Fruit fly (Drosophila melanogaster) whole organism, embryonic: ENCODE results near the gene CG7550.
A peak's percentile ranks its signal among the peaks of the same experiment; 100 is the strongest.

Source experiments
- Asciz ChIP-seq: fragments of 200-800 bp; sonication (Bioruptor generic); optimal IDR thresholded peaks from 2 replicates; lab custom pipeline; 2017; ENCODE audit warnings: missing biosample characterization, mild to moderate bottlenecking, missing genetic modification characterization, missing genetic modification reagents
- CG10147 ChIP-seq: fragments of 200-800 bp; sonication (Bioruptor generic); optimal IDR thresholded peaks from 2 replicates; lab custom pipeline; 2019; ENCODE audit warnings: missing biosample characterization, mild to moderate bottlenecking, missing genetic modification characterization, moderate library complexity
- CG10654 ChIP-seq: fragments of 200-800 bp; sonication (Bioruptor generic); optimal IDR thresholded peaks from 2 replicates; lab custom pipeline; 2016; ENCODE audit warnings: missing biosample characterization, missing genetic modification characterization
- CG11093 ChIP-seq: fragments of 200-800 bp; sonication (Bioruptor generic); IDR thresholded peaks from 3 replicates; pipeline ENCODE4 v1.3.6; 2022; ENCODE audit warnings: missing biosample characterization, missing genetic modification characterization
- CG13624 ChIP-seq: fragments of 200-800 bp; sonication (Bioruptor generic); optimal IDR thresholded peaks from 2 replicates; lab custom pipeline; 2016; ENCODE audit warnings: missing biosample characterization, missing genetic modification characterization
- CG14050 ChIP-seq: fragments of 200-800 bp; sonication (Bioruptor generic); IDR thresholded peaks from 3 replicates; pipeline ENCODE4 v1.3.6; 2022; ENCODE audit warnings: missing biosample characterization, missing genetic modification characterization
- CG14441 ChIP-seq: fragments of 200-800 bp; sonication (Bioruptor generic); IDR thresholded peaks from 2 replicates; pipeline ENCODE4 v1.3.6; 2022; ENCODE audit warnings: missing biosample characterization, missing genetic modification characterization
- CG15269 ChIP-seq: fragments of 200-800 bp; sonication (Bioruptor generic); optimal IDR thresholded peaks from 2 replicates; lab custom pipeline; 2018; ENCODE audit warnings: missing biosample characterization, mild to moderate bottlenecking, missing genetic modification characterization, moderate library complexity
- CG15514 ChIP-seq: fragments of 200-800 bp; sonication (Bioruptor generic); optimal IDR thresholded peaks from 3 replicates; lab custom pipeline; 2017; ENCODE audit warnings: missing biosample characterization, missing genetic modification characterization, mild to moderate bottlenecking, moderate library complexity, missing genetic modification reagents
- CG1603 ChIP-seq: fragments of 200-800 bp; sonication (Bioruptor generic); optimal IDR thresholded peaks from 2 replicates; lab custom pipeline; 2019; ENCODE audit warnings: missing biosample characterization, mild to moderate bottlenecking, missing genetic modification characterization, moderate library complexity
- CG17568 ChIP-seq: fragments of 200-800 bp; sonication (Bioruptor generic); optimal IDR thresholded peaks from 2 replicates; lab custom pipeline; 2018; ENCODE audit warnings: missing biosample characterization, mild to moderate bottlenecking, missing genetic modification characterization, moderate library complexity
- CG30403 ChIP-seq: fragments of 200-800 bp; sonication (Bioruptor generic); optimal IDR thresholded peaks from 3 replicates; lab custom pipeline; 2016; ENCODE audit warnings: missing biosample characterization, missing genetic modification characterization
- CG3281 ChIP-seq: fragments of 200-800 bp; sonication (Bioruptor generic); optimal IDR thresholded peaks from 3 replicates; lab custom pipeline; 2017; ENCODE audit warnings: missing biosample characterization, mild to moderate bottlenecking, missing genetic modification characterization
- CG34376 ChIP-seq: fragments of 200-800 bp; sonication (Bioruptor generic); optimal IDR thresholded peaks from 2 replicates; lab custom pipeline; 2018; ENCODE audit warnings: missing biosample characterization, mild to moderate bottlenecking, missing genetic modification characterization
- CG4328 ChIP-seq: fragments of 200-800 bp; sonication (Bioruptor generic); optimal IDR thresholded peaks from 3 replicates; lab custom pipeline; 2017; ENCODE audit warnings: missing biosample characterization, missing genetic modification reagents, missing genetic modification characterization
- CG6765 ChIP-seq: fragments of 200-800 bp; sonication (Bioruptor generic); optimal IDR thresholded peaks from 3 replicates; lab custom pipeline; 2017; ENCODE audit warnings: missing biosample characterization, mild to moderate bottlenecking, missing genetic modification characterization
- CG6813 ChIP-seq: fragments of 200-800 bp; sonication (Bioruptor generic); optimal IDR thresholded peaks from 2 replicates; lab custom pipeline; 2017; ENCODE audit warnings: missing biosample characterization, missing genetic modification characterization, mild to moderate bottlenecking, moderate library complexity, missing genetic modification reagents
- CG7357 ChIP-seq: fragments of 200-800 bp; sonication (Bioruptor generic); IDR thresholded peaks from 3 replicates; pipeline ENCODE4 v1.3.6; 2022; ENCODE audit warnings: missing biosample characterization, missing genetic modification characterization
- Eip74EF ChIP-seq, 2 experiments: fragments of 200-800 bp in 1 of 2; fragments of >200 bp in 1 of 2; sonication (Bioruptor generic) in 1 of 2; optimal IDR thresholded peaks; 2 replicates each; lab custom pipeline; 2017 to 2019; ENCODE audit warnings: missing biosample characterization in 2 of 2, missing genetic modification characterization in 2 of 2, mild to moderate bottlenecking in 1 of 2, moderate library complexity in 1 of 2
- Elba2 ChIP-seq: fragments of 200-800 bp; sonication (Bioruptor generic); optimal IDR thresholded peaks from 3 replicates; lab custom pipeline; 2016; ENCODE audit warnings: missing biosample characterization, missing genetic modification characterization
- Fer3 ChIP-seq: fragments of 200-800 bp; sonication (Bioruptor generic); optimal IDR thresholded peaks from 2 replicates; lab custom pipeline; 2018; ENCODE audit warnings: missing biosample characterization, mild to moderate bottlenecking, missing genetic modification characterization, moderate library complexity
- HmgZ ChIP-seq: fragments of 200-800 bp; sonication (Bioruptor generic); optimal IDR thresholded peaks from 2 replicates; lab custom pipeline; 2018; ENCODE audit warnings: missing biosample characterization, mild to moderate bottlenecking, missing genetic modification characterization
- Hmr ChIP-seq: fragments of 200-800 bp; sonication (Bioruptor generic); optimal IDR thresholded peaks from 3 replicates; lab custom pipeline; 2017; ENCODE audit warnings: mild to moderate bottlenecking, missing biosample characterization, missing genetic modification reagents, missing genetic modification characterization
- Hr78 ChIP-seq, 2 experiments: fragments of 200-800 bp in 1 of 2; fragments of >200 bp in 1 of 2; sonication (Bioruptor generic) in 1 of 2; optimal IDR thresholded peaks; 2 replicates each; lab custom pipeline; 2017 to 2019; ENCODE audit warnings: missing biosample characterization in 2 of 2, missing genetic modification characterization in 2 of 2, mild to moderate bottlenecking in 1 of 2, moderate library complexity in 1 of 2
- Jarid2 ChIP-seq: fragments of 200-800 bp; sonication (Bioruptor generic); optimal IDR thresholded peaks from 3 replicates; lab custom pipeline; 2017; ENCODE audit warnings: mild to moderate bottlenecking, missing biosample characterization, missing genetic modification reagents, missing genetic modification characterization
- Max ChIP-seq: fragments of 200-800 bp; sonication (Bioruptor generic); optimal IDR thresholded peaks from 2 replicates; lab custom pipeline; 2016; ENCODE audit warnings: missing biosample characterization, mild to moderate bottlenecking, missing genetic modification characterization
- Nf-YA ChIP-seq: fragments of 200-800 bp; sonication (Bioruptor generic); IDR thresholded peaks from 2 replicates; pipeline ENCODE4 v1.3.6; 2022; ENCODE audit warnings: missing biosample characterization, missing genetic modification characterization
- Pdp1 ChIP-seq, 2 experiments: fragments of 200-800 bp; sonication (Bioruptor generic); optimal IDR thresholded peaks; 3 replicates each; lab custom pipeline; 2016; ENCODE audit warnings: missing biosample characterization in 2 of 2, missing genetic modification characterization in 2 of 2, mild to moderate bottlenecking in 1 of 2, moderate library complexity in 1 of 2
- Taf1 ChIP-seq: fragments of 200-800 bp; sonication (Bioruptor generic); IDR thresholded peaks from 2 replicates; pipeline ENCODE4 v1.3.6; 2022; ENCODE audit warnings: missing biosample characterization, missing genetic modification characterization
- Vsx1 ChIP-seq: fragments of 200-800 bp; sonication (Bioruptor generic); optimal IDR thresholded peaks from 2 replicates; lab custom pipeline; 2017; ENCODE audit warnings: missing biosample characterization, mild to moderate bottlenecking, missing genetic modification characterization, missing genetic modification reagents
- bsh ChIP-seq, 2 experiments: fragments of 200-800 bp; sonication (Bioruptor generic); optimal IDR thresholded peaks; 2 replicates each; lab custom pipeline; 2017 to 2018; ENCODE audit warnings: mild to moderate bottlenecking in 2 of 2, missing biosample characterization in 2 of 2, missing genetic modification characterization in 2 of 2, moderate library complexity in 1 of 2
- caup ChIP-seq: fragments of 200-800 bp; sonication (Bioruptor generic); optimal IDR thresholded peaks from 3 replicates; lab custom pipeline; 2017; ENCODE audit warnings: missing biosample characterization, mild to moderate bottlenecking, missing genetic modification characterization, moderate library complexity; ENCODE audit not compliant: severe bottlenecking
- chif ChIP-seq, 2 experiments: fragments of 200-800 bp; sonication (Bioruptor generic); optimal IDR thresholded peaks; 3 replicates each; lab custom pipeline; 2016; ENCODE audit warnings: missing biosample characterization in 2 of 2, missing genetic modification characterization in 2 of 2
- crol ChIP-seq: fragments of 200-800 bp; sonication (Bioruptor generic); IDR thresholded peaks from 2 replicates; pipeline ENCODE4 v1.3.6; 2022; ENCODE audit warnings: missing biosample characterization, missing genetic modification characterization
- dpn ChIP-seq, 2 experiments: fragments of 200-800 bp; sonication (Bioruptor generic); optimal IDR thresholded peaks; 3 replicates each; lab custom pipeline; 2016; ENCODE audit warnings: missing biosample characterization in 2 of 2, missing genetic modification characterization in 2 of 2
- eve ChIP-seq, 2 experiments: fragments of >200 bp; optimal IDR thresholded peaks; 2 replicates each; lab custom pipeline; 2017; ENCODE audit warnings: missing biosample characterization in 2 of 2, missing genetic modification characterization in 2 of 2
- exex ChIP-seq: fragments of 200-800 bp; sonication (Bioruptor generic); optimal IDR thresholded peaks from 4 replicates; lab custom pipeline; 2018; ENCODE audit warnings: missing biosample characterization, mild to moderate bottlenecking, missing genetic modification characterization, moderate library complexity
- ftz-f1 ChIP-seq: fragments of 200-800 bp; sonication (Bioruptor generic); optimal IDR thresholded peaks from 2 replicates; lab custom pipeline; 2016; ENCODE audit warnings: missing biosample characterization, missing genetic modification characterization
- gem ChIP-seq: fragments of 200-800 bp; sonication (Bioruptor generic); optimal IDR thresholded peaks from 2 replicates; lab custom pipeline; 2019; ENCODE audit warnings: missing biosample characterization, mild to moderate bottlenecking, missing genetic modification characterization, moderate library complexity
- kni ChIP-seq: fragments of 200-800 bp; sonication (Bioruptor generic); optimal IDR thresholded peaks from 3 replicates; lab custom pipeline; 2017; ENCODE audit warnings: mild to moderate bottlenecking, missing biosample characterization, missing genetic modification reagents, missing genetic modification characterization
- lola ChIP-seq, 3 experiments: fragments of >200 bp in 2 of 3; fragments of 200-800 bp in 1 of 3; sonication (Bioruptor generic) in 1 of 3; optimal IDR thresholded peaks; 2 replicates each; lab custom pipeline; 2017 to 2019; ENCODE audit warnings: missing biosample characterization in 3 of 3, missing genetic modification characterization in 3 of 3, mild to moderate bottlenecking in 1 of 3, moderate library complexity in 1 of 3
- nau ChIP-seq: fragments of 200-800 bp; sonication (Bioruptor generic); optimal IDR thresholded peaks from 3 replicates; lab custom pipeline; 2017; ENCODE audit warnings: missing biosample characterization, mild to moderate bottlenecking, missing genetic modification characterization, missing genetic modification reagents
- org-1 ChIP-seq: fragments of 200-800 bp; sonication (Bioruptor generic); optimal IDR thresholded peaks from 2 replicates; lab custom pipeline; 2017; ENCODE audit warnings: missing biosample characterization, missing genetic modification characterization
- pnt ChIP-seq: fragments of 200-800 bp; sonication (Bioruptor generic); optimal IDR thresholded peaks from 3 replicates; lab custom pipeline; 2016; ENCODE audit warnings: missing biosample characterization, missing genetic modification characterization
- salm ChIP-seq: fragments of 200-800 bp; sonication (Bioruptor generic); optimal IDR thresholded peaks from 2 replicates; lab custom pipeline; 2018; ENCODE audit warnings: missing biosample characterization, mild to moderate bottlenecking, missing genetic modification characterization
- scrt ChIP-seq: fragments of 200-800 bp; sonication (Bioruptor generic); optimal IDR thresholded peaks from 2 replicates; lab custom pipeline; 2018; ENCODE audit warnings: missing biosample characterization, mild to moderate bottlenecking, missing genetic modification characterization, moderate library complexity
- tup ChIP-seq: fragments of 200-800 bp; sonication (Bioruptor generic); optimal IDR thresholded peaks from 2 replicates; lab custom pipeline; 2016; ENCODE audit warnings: missing biosample characterization, mild to moderate bottlenecking, missing genetic modification characterization, moderate library complexity
- wek ChIP-seq: fragments of 200-800 bp; sonication (Bioruptor generic); optimal IDR thresholded peaks from 3 replicates; lab custom pipeline; 2018; ENCODE audit warnings: missing biosample characterization, mild to moderate bottlenecking, missing genetic modification characterization, moderate library complexity

CG7550 gene

DNA sequence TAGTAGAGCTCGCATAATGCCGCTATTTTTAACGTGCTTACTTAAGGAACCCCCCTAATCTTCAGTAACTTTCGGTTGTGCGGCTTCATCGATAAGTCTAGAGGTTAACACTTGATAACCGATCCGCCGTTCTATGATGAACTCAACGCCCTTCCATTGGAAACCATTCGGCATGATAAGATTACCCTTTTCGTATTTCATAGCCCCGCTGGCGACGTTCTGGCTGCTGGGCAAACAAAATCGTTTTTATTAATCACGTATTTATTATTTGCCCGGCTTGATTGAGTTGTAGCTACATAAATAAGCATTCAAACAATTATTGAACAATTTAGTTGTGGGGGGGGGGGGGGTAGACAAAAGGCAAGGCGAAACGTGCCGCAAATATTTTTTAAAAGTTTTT is 30.8 kb downstream of the CG7550 start (continued):
- TF ChIP-seq tup (GFP tag; lab: Kevin White, UChicago) (no peak), Max (no peak), ftz-f1 (GFP tag; lab: Kevin White, UChicago) (peak; percentile 57), kni (GFP tag; lab: Kevin White, UChicago) (no peak), Hr78 (GFP tag; optimal IDR thresholded peaks at IDR 0.05; lab: Kevin White, UChicago) (peak in 1 of 2 experiments; percentile 95), wek (GFP tag; lab: Kevin White, UChicago) (peak; percentile 89), caup (GFP tag; lab: Kevin White, UChicago) (peak; percentile 23), org-1 (GFP tag; lab: Kevin White, UChicago) (no peak), CG6813 (GFP tag; lab: Kevin White, UChicago) (peak; percentile 53), salm (tag; lab: Kevin White, UChicago) (peak; percentile 1), CG15269 (tag; lab: Kevin White, UChicago) (peak; percentile 44), Fer3 (tag; lab: Kevin White, UChicago) (peak; percentile 36), Jarid2 (GFP tag; lab: Kevin White, UChicago) (peak; percentile 21), Vsx1 (GFP tag; lab: Kevin White, UChicago) (peak; percentile 53), gem (tag; lab: Kevin White, UChicago) (peak; percentile 34), Pdp1 (GFP tag; optimal IDR thresholded peaks at IDR 0.05; lab: Kevin White, UChicago) (peak in 1 of 2 experiments; percentile 60), Hmr (peak; percentile 68), exex (peak; percentile 99), crol (GFP tag; lab: Robert Waterston, UW) (peak; percentile 79), CG14441 (no peak), Nf-YA (GFP tag; lab: Robert Waterston, UW) (no peak), Taf1 (GFP tag; lab: Robert Waterston, UW) (no peak), chif (GFP tag; optimal IDR thresholded peaks at IDR 0.05; lab: Kevin White, UChicago) (no peak), CG15514 (GFP tag; lab: Kevin White, UChicago) (peak; percentile 44), lola (GFP tag; optimal IDR thresholded peaks at IDR 0.05; lab: Kevin White, UChicago) (no peak), Asciz (GFP tag; lab: Kevin White, UChicago) (peak; percentile 39), CG34376 (GFP tag; lab: Kevin White, UChicago) (peak; percentile 95), CG4328 (peak; percentile 18), CG17568 (GFP tag; lab: Kevin White, UChicago) (peak; percentile 55), Eip74EF (GFP tag; optimal IDR thresholded peaks at IDR 0.05; lab: Kevin White, UChicago) (peak in 1 of 2 experiments; percentile 2), CG10147 (GFP tag; lab: Kevin White, UChicago) (peak; percentile 42), dpn (GFP tag; optimal IDR thresholded peaks at IDR 0.05; lab: Kevin White, UChicago) (no peak), CG7357 (GFP tag; lab: Robert Waterston, UW) (no peak), CG10654 (GFP tag; lab: Kevin White, UChicago) (no peak), CG6765 (GFP tag; lab: Kevin White, UChicago) (peak; percentile 37), CG14050 (GFP tag; lab: Robert Waterston, UW) (no peak), scrt (GFP tag; lab: Kevin White, UChicago) (peak; percentile 0), CG11093 (no peak), Elba2 (GFP tag; lab: Kevin White, UChicago) (no peak), pnt (no peak), CG1603 (tag; lab: Kevin White, UChicago) (peak; percentile 17), CG30403 (GFP tag; lab: Kevin White, UChicago) (no peak), eve (GFP tag; optimal IDR thresholded peaks at IDR 0.05; lab: Kevin White, UChicago) (peak in 1 of 2 experiments; percentile 60), HmgZ (tag; lab: Kevin White, UChicago) (peak; percentile 51), CG13624 (no peak), nau (peak; percentile 67), bsh (GFP tag; optimal IDR thresholded peaks at IDR 0.05; lab: Kevin White, UChicago) (peak in 1 of 2 experiments; percentile 17), CG3281 (peak; percentile 10)
